Fruit fly (Drosophila melanogaster): ENCODE measurements around the gene CDK2AP1.

The CDK2AP1 gene

DNA sequence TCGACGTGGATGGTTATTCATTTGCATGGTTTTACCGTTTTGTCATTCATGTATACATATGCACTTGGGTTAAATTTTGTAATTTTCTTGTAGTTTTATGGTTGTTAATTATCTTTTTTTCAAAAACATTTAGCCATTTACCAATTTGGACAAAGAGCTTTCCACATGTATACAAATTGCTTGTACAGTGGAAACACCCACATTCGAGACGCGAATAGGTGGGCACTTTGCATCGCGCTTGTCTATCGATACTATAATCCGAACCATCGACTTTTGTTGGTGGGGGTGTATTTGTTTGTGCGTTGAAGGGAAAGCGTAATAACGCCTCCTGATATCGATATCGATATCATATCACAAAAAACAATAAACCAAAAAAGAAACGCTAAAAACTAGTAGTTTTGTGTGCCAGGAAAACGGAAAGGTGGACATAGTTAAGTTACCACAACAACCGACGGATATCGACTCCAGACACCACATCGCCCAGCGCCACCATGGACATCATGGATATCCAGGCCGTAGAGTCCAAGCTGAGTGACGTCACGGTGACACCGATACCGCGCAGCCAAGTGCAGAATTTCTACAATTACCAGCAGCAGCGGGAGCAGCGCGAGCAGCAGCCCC lies at the start of gene CDK2AP1:
TSS of gene CDK2AP1 (plus strand) at position 294 of the 621 bp plus-strand sequence.
- TF ChIP-seq ato (GFP tag; IDR thresholded peaks at IDR 0.05; ENCODE audit: partially characterized antibody) (peak; percentile 80), toy (GFP tag; IDR thresholded peaks at IDR 0.05) (no peak), CG8924 (tag; optimal IDR thresholded peaks at IDR 0.05) (peak; percentile 31), pum (GFP tag; optimal IDR thresholded peaks at IDR 0.05) (peak; percentile 22), Ets65A (GFP tag) (peak; percentile 82), CG4360 (GFP tag; IDR thresholded peaks at IDR 0.05) (no peak), CG10267 (tag; optimal IDR thresholded peaks at IDR 0.05) (no peak), nerfin-1 (tag; optimal IDR thresholded peaks at IDR 0.05) (peak; percentile 10), NFAT (GFP tag; IDR thresholded peaks at IDR 0.05) (no peak), sens-2 (GFP tag; IDR thresholded peaks at IDR 0.05) (no peak), gfzf (GFP tag; optimal IDR thresholded peaks at IDR 0.05) (peak; percentile 55), sr (GFP tag; IDR thresholded peaks at IDR 0.05) (no peak), sna (GFP tag; IDR thresholded peaks at IDR 0.05; ENCODE audit: partially characterized antibody) (peak; percentile 68; the same call in 1 of the 2 replicates), chm (GFP tag; IDR thresholded peaks at IDR 0.05) (no peak), Camta (GFP tag; optimal IDR thresholded peaks at IDR 0.05) (no peak), CG12744 (GFP tag; optimal IDR thresholded peaks at IDR 0.05) (no peak), hbn (GFP tag; IDR thresholded peaks at IDR 0.05; ENCODE audit: partially characterized antibody) (peak; percentile 56; the same call in 1 of the 2 replicates), row (GFP tag; IDR thresholded peaks at IDR 0.05) (peak; percentile 77), zen2 (GFP tag; IDR thresholded peaks at IDR 0.05; ENCODE audit: partially characterized antibody) (peak; percentile 61), so (GFP tag; IDR thresholded peaks at IDR 0.05) (peak; percentile 51; the same call in 2 of the 3 replicates), CG13287 (GFP tag; IDR thresholded peaks at IDR 0.05; ENCODE audit: partially characterized antibody) (peak; percentile 75), CG34224 (GFP tag; IDR thresholded peaks at IDR 0.05; ENCODE audit: partially characterized antibody) (peak; percentile 67), Doc3 (GFP tag; IDR thresholded peaks at IDR 0.05; ENCODE audit: partially characterized antibody) (no peak; the same call in 2 of the 3 replicates), unpg (GFP tag; optimal IDR thresholded peaks at IDR 0.05) (peak; percentile 24), CG11696 (GFP tag; IDR thresholded peaks at IDR 0.05) (no peak), ttk (GFP tag; IDR thresholded peaks at IDR 0.05) (no peak), klu (GFP tag; IDR thresholded peaks at IDR 0.05) (peak; percentile 40; the same call in 1 of the 2 replicates), CG9817 (tag; optimal IDR thresholded peaks at IDR 0.05) (peak; percentile 15), MBD-R2 (GFP tag; IDR thresholded peaks at IDR 0.05) (peak; percentile 41; the same call in 1 of the 2 replicates), Ada2b (GFP tag; IDR thresholded peaks at IDR 0.05) (no peak), Dbx (GFP tag; IDR thresholded peaks at IDR 0.05) (no peak), CG16815 (GFP tag; optimal IDR thresholded peaks at IDR 0.05) (no peak), z (GFP tag; IDR thresholded peaks at IDR 0.05) (no peak), CG12391 (tag; optimal IDR thresholded peaks at IDR 0.05) (peak; percentile 32), tx (GFP tag; optimal IDR thresholded peaks at IDR 0.05) (peak; percentile 3), CG7357 (GFP tag; IDR thresholded peaks at IDR 0.05) (peak; percentile 98), az2 (GFP tag; optimal IDR thresholded peaks at IDR 0.05) (peak; percentile 16), CG3995 (GFP tag; optimal IDR thresholded peaks at IDR 0.05) (peak; percentile 33), CG14860 (GFP tag; IDR thresholded peaks at IDR 0.05; ENCODE audit: partially characterized antibody) (peak; percentile 72), inv (GFP tag; IDR thresholded peaks at IDR 0.05; ENCODE audit: partially characterized antibody) (peak; percentile 58), CG6689 (GFP tag; IDR thresholded peaks at IDR 0.05) (no peak), tll (GFP tag; optimal IDR thresholded peaks at IDR 0.05) (peak in 1 of 2 experiments; percentile 71), eve (GFP tag; optimal IDR thresholded peaks at IDR 0.05) (no peak), CG17359 (tag; optimal IDR thresholded peaks at IDR 0.05) (no peak), Usf (GFP tag; optimal IDR thresholded peaks at IDR 0.05) (no peak), Sry-δ (GFP tag; optimal IDR thresholded peaks at IDR 0.05) (peak; percentile 81), emc (GFP tag; optimal IDR thresholded peaks at IDR 0.05) (peak; percentile 21), MESR4 (GFP tag; optimal IDR thresholded peaks at IDR 0.05) (peak; percentile 88), sens (GFP tag) (peak; percentile 91), phol (tag; optimal IDR thresholded peaks at IDR 0.05) (peak; percentile 37)

Data from whole organism, embryonic.